Fruit fly (Drosophila melanogaster): Measurements from ENCODE around the gene CG10657.

Gene CG10657

dm6 chr3L:12514762-12515215 is 17.8 kb upstream of the CG10657 start, which contains the start of the genes sti and tral (continued):
- peak; percentile 69 for TF ChIP-seq twi (tag; optimal IDR thresholded peaks at IDR 0.05)
- peak; percentile 68 for TF ChIP-seq CG12299 (tag; optimal IDR thresholded peaks at IDR 0.05)
- TF ChIP-seq CG1603 (tag; optimal IDR thresholded peaks at IDR 0.05): peak; percentile 88
- TF ChIP-seq Gsc (GFP tag; IDR thresholded peaks at IDR 0.05): peak; percentile 48
- TF ChIP-seq CG16779 (GFP tag; IDR thresholded peaks at IDR 0.05): 0 out of 2 replicates have a peak, but pooled peaks have one; percentile 50
- peak; percentile 41 for TF ChIP-seq CG4707 (GFP tag; optimal IDR thresholded peaks at IDR 0.05)
- TF ChIP-seq CG1647 (GFP tag; optimal IDR thresholded peaks at IDR 0.05): peak; percentile 95
- TF ChIP-seq CG10543 (GFP tag; optimal IDR thresholded peaks at IDR 0.05): peak; percentile 96
- peak; percentile 91 for TF ChIP-seq CG4424 (GFP tag; optimal IDR thresholded peaks at IDR 0.05)
- peak; percentile 76 for TF ChIP-seq CG15601 (tag; optimal IDR thresholded peaks at IDR 0.05)
- TF ChIP-seq CG13296 (GFP tag; optimal IDR thresholded peaks at IDR 0.05): peak; percentile 72
- peak; percentile 64 for TF ChIP-seq stc (GFP tag; IDR thresholded peaks at IDR 0.05)
- peak; percentile 54; the same call in 1 of the 2 replicates for TF ChIP-seq chm (GFP tag; IDR thresholded peaks at IDR 0.05)
- TF ChIP-seq Mes4 (GFP tag; optimal IDR thresholded peaks at IDR 0.05): peak; percentile 86
- TF ChIP-seq Eip74EF (GFP tag; optimal IDR thresholded peaks at IDR 0.05): no peak
- TF ChIP-seq tna (GFP tag; IDR thresholded peaks at IDR 0.05; ENCODE audit: partially characterized antibody): no peak
- TF ChIP-seq BEAF-32 (GFP tag; optimal IDR thresholded peaks at IDR 0.05): peak; percentile 58
- peak; percentile 23 to 76 for TF ChIP-seq bsh (GFP tag; optimal IDR thresholded peaks at IDR 0.05)
- peak; percentile 89 for TF ChIP-seq ci (GFP tag; IDR thresholded peaks at IDR 0.05)
- TF ChIP-seq lmd (GFP tag; IDR thresholded peaks at IDR 0.05): peak; percentile 84
- TF ChIP-seq schlank (tag; optimal IDR thresholded peaks at IDR 0.05): peak; percentile 72
- TF ChIP-seq mld (GFP tag; IDR thresholded peaks at IDR 0.05; ENCODE audit: partially characterized antibody): no peak
- TF ChIP-seq Side (GFP tag; optimal IDR thresholded peaks at IDR 0.05): peak; percentile 94
- TF ChIP-seq CG31441 (GFP tag; IDR thresholded peaks at IDR 0.05): peak; percentile 83; the same call in 1 of the 2 replicates
- TF ChIP-seq CG18599 (GFP tag; optimal IDR thresholded peaks at IDR 0.05): peak; percentile 93
- peak; percentile 92 for TF ChIP-seq Fer1 (GFP tag; optimal IDR thresholded peaks at IDR 0.05)
- TF ChIP-seq CG9876 (GFP tag; optimal IDR thresholded peaks at IDR 0.05): peak; percentile 91
- peak; percentile 97 for TF ChIP-seq Ets97D (GFP tag; optimal IDR thresholded peaks at IDR 0.05)
- TF ChIP-seq jing (GFP tag; optimal IDR thresholded peaks at IDR 0.05): peak; percentile 64
- peak; percentile 86 for TF ChIP-seq CG31388 (GFP tag; optimal IDR thresholded peaks at IDR 0.05)
- TF ChIP-seq Camta (GFP tag; optimal IDR thresholded peaks at IDR 0.05): peak; percentile 91
- TF ChIP-seq ro (GFP tag; IDR thresholded peaks at IDR 0.05): peak; percentile 57; the same call in 1 of the 2 replicates
- peak; percentile 87 for TF ChIP-seq her (GFP tag; optimal IDR thresholded peaks at IDR 0.05)
- peak; percentile 88 for TF ChIP-seq Max (GFP tag; optimal IDR thresholded peaks at IDR 0.05)
- no peak; the same call in 1 of the 2 replicates for TF ChIP-seq amos (GFP tag; IDR thresholded peaks at IDR 0.05; ENCODE audit: partially characterized antibody)
- TF ChIP-seq Scr (GFP tag; IDR thresholded peaks at IDR 0.05; ENCODE audit: partially characterized antibody): peak; percentile 53
- TF ChIP-seq CG5180 (GFP tag; optimal IDR thresholded peaks at IDR 0.05): no peak
- peak; percentile 62 for TF ChIP-seq Ravus (GFP tag; IDR thresholded peaks at IDR 0.05)
- peak; percentile 88 for TF ChIP-seq luna (GFP tag; optimal IDR thresholded peaks at IDR 0.05)
- TF ChIP-seq CG8765 (GFP tag; IDR thresholded peaks at IDR 0.05): peak; percentile 74
- peak; percentile 94 for TF ChIP-seq NC2β (GFP tag; optimal IDR thresholded peaks at IDR 0.05)
- TF ChIP-seq unpg (GFP tag; optimal IDR thresholded peaks at IDR 0.05): peak; percentile 81
- peak; percentile 95 for TF ChIP-seq Hsf (GFP tag; optimal IDR thresholded peaks at IDR 0.05)
- no peak for TF ChIP-seq tio (GFP tag; optimal IDR thresholded peaks at IDR 0.05)
- peak; percentile 83 for TF ChIP-seq kni (GFP tag; optimal IDR thresholded peaks at IDR 0.05)
- TF ChIP-seq CG17359 (tag; optimal IDR thresholded peaks at IDR 0.05): peak; percentile 86
- TF ChIP-seq CG6254 (GFP tag; optimal IDR thresholded peaks at IDR 0.05): peak; percentile 71
- TF ChIP-seq vnd (GFP tag; IDR thresholded peaks at IDR 0.05; ENCODE audit: partially characterized antibody): no peak
- peak; percentile 90 for TF ChIP-seq CG12942 (GFP tag; optimal IDR thresholded peaks at IDR 0.05)

Data from whole organism, embryonic.